Worm (Caenorhabditis elegans): ENCODE results near the gene C49C8.3.

The C49C8.3 gene

ce11 chrIV:8605217-8605616 is 39.3 kb upstream of the C49C8.3 start (continued):
- TF ChIP-seq grh-1 (GFP tag; IDR thresholded peaks at IDR 0.05) (no peak), dsc-1 (tag; optimal IDR thresholded peaks at IDR 0.05) (no peak), lin-35 (GFP tag; optimal IDR thresholded peaks at IDR 0.05) (no peak), hlh-4 (tag; optimal IDR thresholded peaks at IDR 0.05) (no peak), lsy-2 (tag; optimal IDR thresholded peaks at IDR 0.05) (peak; percentile 59 to 71), sox-4 (tag; optimal IDR thresholded peaks at IDR 0.05) (no peak), rnt-1 (tag; optimal IDR thresholded peaks at IDR 0.05) (peak; percentile 43), hpl-2 (GFP tag; optimal IDR thresholded peaks at IDR 0.05) (no peak), lin-39 (tag; optimal IDR thresholded peaks at IDR 0.05) (peak; percentile 44), skn-1 (tag; optimal IDR thresholded peaks at IDR 0.05) (no peak), nhr-85 (tag) (no peak), tlp-1 (tag; optimal IDR thresholded peaks at IDR 0.05) (no peak), ceh-63 (GFP tag; optimal IDR thresholded peaks at IDR 0.05) (no peak), unc-86 (tag; optimal IDR thresholded peaks at IDR 0.05) (no peak), ztf-11 (tag; optimal IDR thresholded peaks at IDR 0.05) (no peak), fos-1 (tag; optimal IDR thresholded peaks at IDR 0.05) (no peak), ceh-8 (GFP tag; optimal IDR thresholded peaks at IDR 0.05) (no peak), lir-3 (tag; optimal IDR thresholded peaks at IDR 0.05; ENCODE audit: poor library complexity) (no peak), F16B12.6 (tag; optimal IDR thresholded peaks at IDR 0.05) (no peak), zip-4 (GFP tag; optimal IDR thresholded peaks at IDR 0.05) (no peak), nhr-237 (tag; optimal IDR thresholded peaks at IDR 0.05) (no peak), ceh-82 (tag; optimal IDR thresholded peaks at IDR 0.05) (no peak), jun-1 (tag; optimal IDR thresholded peaks at IDR 0.05) (no peak), isw-1 (GFP tag; IDR thresholded peaks at IDR 0.05) (no peak), nhr-71 (tag; optimal IDR thresholded peaks at IDR 0.05) (peak; percentile 89), lin-14 (GFP tag; optimal IDR thresholded peaks at IDR 0.05) (peak; percentile 79), snpc-4 (tag; optimal IDR thresholded peaks at IDR 0.05) (no peak), fkh-8 (tag; optimal IDR thresholded peaks at IDR 0.05) (no peak), C34B4.2 (tag; optimal IDR thresholded peaks at IDR 0.05) (no peak), mab-9 (GFP tag; IDR thresholded peaks at IDR 0.05) (no peak), mdl-1 (tag; optimal IDR thresholded peaks at IDR 0.05) (no peak), sptf-1 (tag; optimal IDR thresholded peaks at IDR 0.05) (no peak), nhr-76 (tag; optimal IDR thresholded peaks at IDR 0.05) (no peak), aha-1 (tag; optimal IDR thresholded peaks at IDR 0.05) (no peak), nhr-11 (tag; optimal IDR thresholded peaks at IDR 0.05) (peak; percentile 45)

- TF ChIP-seq nhr-84 (tag; optimal IDR thresholded peaks at IDR 0.05) (no peak), dpl-1 (GFP tag; optimal IDR thresholded peaks at IDR 0.05) (no peak), pax-3 (tag; optimal IDR thresholded peaks at IDR 0.05) (no peak), mef-2 (tag; optimal IDR thresholded peaks at IDR 0.05) (no peak), swsn-7 (tag; optimal IDR thresholded peaks at IDR 0.05) (no peak), mab-9 (GFP tag; IDR thresholded peaks at IDR 0.05) (no peak), tlp-1 (tag; optimal IDR thresholded peaks at IDR 0.05) (no peak)
These were observed 36.3 kb upstream of the C49C8.3 start for ce11 chrIV:8608204-8608603.

ce11 chrIV:8608934-8609333 is 35.6 kb upstream of the C49C8.3 start, which contains the start of gene F42A9.6:
Gene F42A9.6, plus strand, starts transcription at chrIV:8609234.
- TF ChIP-seq lsy-2 (tag; optimal IDR thresholded peaks at IDR 0.05) (no peak), sox-4 (tag; optimal IDR thresholded peaks at IDR 0.05) (no peak), unc-98 (GFP tag; IDR thresholded peaks at IDR 0.05) (no peak), lin-14 (GFP tag; optimal IDR thresholded peaks at IDR 0.05) (no peak), rnt-1 (tag; optimal IDR thresholded peaks at IDR 0.05) (no peak), ceh-8 (GFP tag; optimal IDR thresholded peaks at IDR 0.05) (no peak), unc-30 (tag; optimal IDR thresholded peaks at IDR 0.05) (no peak), elt-3 (tag; optimal IDR thresholded peaks at IDR 0.05) (no peak), isw-1 (GFP tag; IDR thresholded peaks at IDR 0.05) (no peak), aly-2 (tag; optimal IDR thresholded peaks at IDR 0.05) (no peak), nhr-12 (tag; optimal IDR thresholded peaks at IDR 0.05) (no peak), tlp-1 (tag; optimal IDR thresholded peaks at IDR 0.05) (no peak), ztf-4 (tag; optimal IDR thresholded peaks at IDR 0.05) (no peak), xbp-1 (tag; optimal IDR thresholded peaks at IDR 0.05) (no peak), hpl-2 (GFP tag; optimal IDR thresholded peaks at IDR 0.05) (no peak), lin-13 (GFP tag; optimal IDR thresholded peaks at IDR 0.05) (no peak)
